Worm (Caenorhabditis elegans) whole organism, L2 larva: ENCODE data around the gene Y47D3B.12.

Experiments used
- ZK546.5 ChIP-seq: sonication (generic microtip); optimal IDR thresholded peaks from 2 replicates; lab custom pipeline; 2017; ENCODE audit warnings: missing biosample characterization, missing genetic modification characterization
- lin-11 ChIP-seq: fragments of 150-350 bp; sonication (generic microtip); optimal IDR thresholded peaks from 2 replicates; lab custom pipeline; 2014; ENCODE audit warnings: missing biosample characterization, missing genetic modification characterization, inconsistent platforms, mixed read lengths
- nhr-12 ChIP-seq: fragments of 150-350 bp; optimal IDR thresholded peaks from 2 replicates; lab custom pipeline; 2014; ENCODE audit warnings: missing biosample characterization, missing genetic modification characterization
- nhr-129 ChIP-seq: fragments of 150-350 bp; optimal IDR thresholded peaks from 2 replicates; lab custom pipeline; 2014; ENCODE audit warnings: missing biosample characterization, missing genetic modification characterization
- nhr-23 ChIP-seq: fragments of 150-350 bp; optimal IDR thresholded peaks from 2 replicates; lab custom pipeline; 2014; ENCODE audit warnings: missing biosample characterization, missing genetic modification reagents, missing genetic modification characterization

DNA sequence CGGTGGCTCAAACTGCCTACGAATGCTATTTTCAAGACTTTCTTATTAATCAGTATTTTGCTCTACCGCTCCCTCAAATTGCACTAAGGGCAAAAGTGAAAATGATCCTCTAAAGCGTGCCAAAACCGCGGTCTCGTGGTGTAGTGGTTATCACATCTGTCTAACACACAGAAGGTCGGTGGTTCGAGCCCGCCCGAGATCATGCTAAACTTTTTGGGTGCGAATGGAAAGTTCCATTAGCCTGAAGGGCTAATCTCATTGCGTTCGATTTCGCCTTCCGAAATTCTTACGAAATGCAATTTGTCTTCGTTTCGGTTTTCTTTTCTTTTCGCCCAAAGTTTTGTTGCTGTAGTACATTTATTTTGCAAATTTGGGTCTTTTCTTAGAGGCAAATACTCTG, 49.3 kb upstream of the Y47D3B.12 start:
- TF ChIP-seq nhr-23 (no peak), lin-11 (tag; lab: Kevin White, UChicago) (no peak), nhr-129 (tag; lab: Kevin White, UChicago) (peak; percentile 63), nhr-12 (tag; lab: Kevin White, UChicago) (no peak), ZK546.5 (tag; lab: Kevin White, UChicago) (no peak)
